Worm (Caenorhabditis elegans): ENCODE data around the gene enu-3.6.

Gene enu-3.6

ce11 chrIII:10746406-10746807, 3.8 kb upstream of the enu-3.6 start:
- no peak for TF ChIP-seq tbx-2 (tag; optimal IDR thresholded peaks at IDR 0.05)
- TF ChIP-seq elt-2 (tag; optimal IDR thresholded peaks at IDR 0.05): peak; percentile 8
- TF ChIP-seq nhr-43 (tag; optimal IDR thresholded peaks at IDR 0.05; ENCODE audit: poor library complexity, severe bottlenecking): peak; percentile 20
- TF ChIP-seq ceh-82 (tag; optimal IDR thresholded peaks at IDR 0.05): peak; percentile 14

ce11 chrIII:10747620-10748479, 2.4 kb upstream of the enu-3.6 start, which contains the start of the genes ran-1 and dkc-1:
TSS of gene ran-1 (minus strand) at chrIII:10747728.
TSS of gene dkc-1 (plus strand) at chrIII:10748429.
- no peak for TF ChIP-seq aly-2 (tag; optimal IDR thresholded peaks at IDR 0.05)
- TF ChIP-seq zag-1 (tag; optimal IDR thresholded peaks at IDR 0.05): no peak
- no peak for TF ChIP-seq nhr-11 (tag; optimal IDR thresholded peaks at IDR 0.05)
- TF ChIP-seq ama-1 (optimal IDR thresholded peaks at IDR 0.05): peak; percentile 47
- TF ChIP-seq fos-1 (tag; optimal IDR thresholded peaks at IDR 0.05): no peak
- no peak for TF ChIP-seq R02D3.7 (tag; optimal IDR thresholded peaks at IDR 0.05)
- TF ChIP-seq snpc-4 (tag; optimal IDR thresholded peaks at IDR 0.05): peak; percentile 76
- TF ChIP-seq mdl-1 (tag; optimal IDR thresholded peaks at IDR 0.05): no peak
- no peak for TF ChIP-seq sea-2 (GFP tag; optimal IDR thresholded peaks at IDR 0.05)
- peak; percentile 55 for TF ChIP-seq elt-2 (tag; optimal IDR thresholded peaks at IDR 0.05)
- TF ChIP-seq ztf-11 (tag; optimal IDR thresholded peaks at IDR 0.05): no peak
- no peak for TF ChIP-seq unc-39 (tag; optimal IDR thresholded peaks at IDR 0.05)
- peak; percentile 73 for TF ChIP-seq hmg-11 (tag; optimal IDR thresholded peaks at IDR 0.05)
- TF ChIP-seq lin-15B (tag; optimal IDR thresholded peaks at IDR 0.05): peak; percentile 72
- TF ChIP-seq nhr-67 (tag; optimal IDR thresholded peaks at IDR 0.05): no peak
- peak; percentile 74 for TF ChIP-seq ceh-28 (tag; optimal IDR thresholded peaks at IDR 0.05)
- TF ChIP-seq eor-1 (tag; optimal IDR thresholded peaks at IDR 0.05): no peak
- peak; percentile 75 for TF ChIP-seq lin-39 (tag; optimal IDR thresholded peaks at IDR 0.05)
- TF ChIP-seq ceh-82 (tag; optimal IDR thresholded peaks at IDR 0.05): no peak
- no peak for TF ChIP-seq tbx-2 (tag; optimal IDR thresholded peaks at IDR 0.05)
- TF ChIP-seq unc-62 (GFP tag; optimal IDR thresholded peaks at IDR 0.05): no peak
- TF ChIP-seq elt-1 (tag; optimal IDR thresholded peaks at IDR 0.05): no peak
- no peak for TF ChIP-seq elt-3 (tag; optimal IDR thresholded peaks at IDR 0.05)
- no peak for TF ChIP-seq fkh-10 (GFP tag; optimal IDR thresholded peaks at IDR 0.05)
- TF ChIP-seq nhr-28 (tag; optimal IDR thresholded peaks at IDR 0.05): no peak
- no peak for TF ChIP-seq jun-1 (tag; optimal IDR thresholded peaks at IDR 0.05)
- no peak for TF ChIP-seq nhr-77 (tag; optimal IDR thresholded peaks at IDR 0.05)
- peak; percentile 81 for TF ChIP-seq pha-4 (tag; optimal IDR thresholded peaks at IDR 0.05)
- no peak for TF ChIP-seq ceh-16 (tag; optimal IDR thresholded peaks at IDR 0.05)
- no peak for TF ChIP-seq lsy-12 (tag; optimal IDR thresholded peaks at IDR 0.05)
- TF ChIP-seq skn-1 (tag; optimal IDR thresholded peaks at IDR 0.05): peak; percentile 82
- peak; percentile 15 for TF ChIP-seq pqm-1 (tag; optimal IDR thresholded peaks at IDR 0.05)
- no peak for TF ChIP-seq daf-12 (tag; optimal IDR thresholded peaks at IDR 0.05)
- TF ChIP-seq egl-27 (tag; optimal IDR thresholded peaks at IDR 0.05): no peak
- no peak for TF ChIP-seq nhr-76 (tag; optimal IDR thresholded peaks at IDR 0.05)
- TF ChIP-seq fkh-2 (tag; optimal IDR thresholded peaks at IDR 0.05): no peak
- no peak for TF ChIP-seq nhr-43 (tag; optimal IDR thresholded peaks at IDR 0.05; ENCODE audit: poor library complexity, severe bottlenecking)
- TF ChIP-seq ZK546.5 (tag; optimal IDR thresholded peaks at IDR 0.05): no peak
- TF ChIP-seq mml-1 (tag; optimal IDR thresholded peaks at IDR 0.05): no peak
- TF ChIP-seq nhr-23 (tag; optimal IDR thresholded peaks at IDR 0.05): peak; percentile 55
- peak; percentile 73 for TF ChIP-seq nhr-25 (tag; optimal IDR thresholded peaks at IDR 0.05)
- TF ChIP-seq nhr-237 (tag; optimal IDR thresholded peaks at IDR 0.05): no peak
- TF ChIP-seq nfya-1 (tag; optimal IDR thresholded peaks at IDR 0.05; ENCODE audit: insufficient read depth): peak; percentile 93
- peak; percentile 59 for TF ChIP-seq egl-5 (tag; optimal IDR thresholded peaks at IDR 0.05)
- no peak for TF ChIP-seq nhr-12 (tag; optimal IDR thresholded peaks at IDR 0.05)
- TF ChIP-seq ztf-4 (tag; optimal IDR thresholded peaks at IDR 0.05): no peak
- TF ChIP-seq ceh-9 (tag; optimal IDR thresholded peaks at IDR 0.05): no peak
